Fruit fly (Drosophila melanogaster) whole organism, wandering third instar larva: Measurements from ENCODE around the gene CG42788.

ENCODE experiments used
- CrebA ChIP-seq: fragments of 200-800 bp; sonication (Bioruptor generic); optimal IDR thresholded peaks from 2 replicates; lab custom pipeline; 2016; ENCODE audit warnings: missing biosample characterization, mild to moderate bottlenecking, missing genetic modification characterization, borderline replicate concordance
- Hr78 ChIP-seq: fragments of >200 bp; optimal IDR thresholded peaks from 2 replicates; lab custom pipeline; 2017; ENCODE audit warnings: missing biosample characterization, missing genetic modification characterization
- Hr83 ChIP-seq: fragments of 200-300 bp; sonication (Bioruptor generic); optimal IDR thresholded peaks from 2 replicates; lab custom pipeline; 2016; ENCODE audit warnings: missing biosample characterization, mild to moderate bottlenecking, missing genetic modification characterization, moderate library complexity; ENCODE audit not compliant: poor library complexity, severe bottlenecking
- N ChIP-seq: fragments of >200 bp; optimal IDR thresholded peaks from 2 replicates; lab custom pipeline; 2018; ENCODE audit warnings: missing biosample characterization, missing external identifiers, missing genetic modification characterization
- Sp1 ChIP-seq: fragments of 200-800 bp; sonication (Bioruptor generic); optimal IDR thresholded peaks from 3 replicates; lab custom pipeline; 2019; ENCODE audit warnings: missing biosample characterization, mild to moderate bottlenecking, missing genetic modification characterization, moderate library complexity
- ey ChIP-seq: fragments of 200-800 bp; sonication (Bioruptor generic); optimal IDR thresholded peaks from 2 replicates; lab custom pipeline; 2016; ENCODE audit warnings: missing biosample characterization, missing genetic modification characterization
- h ChIP-seq: fragments of 200-800 bp; sonication (Bioruptor generic); optimal IDR thresholded peaks from 3 replicates; lab custom pipeline; 2016; ENCODE audit warnings: missing biosample characterization, mild to moderate bottlenecking, missing genetic modification characterization

- TF ChIP-seq Hr78 (no peak), h (GFP tag; lab: Kevin White, UChicago) (no peak), Sp1 (GFP tag; lab: Kevin White, UChicago) (no peak), N (GFP tag; lab: Kevin White, UChicago) (no peak), ey (GFP tag; lab: Kevin White, UChicago) (no peak), CrebA (GFP tag; lab: Kevin White, UChicago) (no peak), Hr83 (GFP tag; lab: Kevin White, UChicago) (no peak)
These were observed 14.0 kb downstream of the CG42788 start for dm6 chr3R:15117765-15118164.
